Worm (Caenorhabditis elegans) whole organism, young adult: Measurements from ENCODE around the gene kbp-3.

ENCODE experiments used
- B0336.3 ChIP-seq: fragments of 200-800 bp; sonication (Bioruptor generic); IDR thresholded peaks from 2 replicates; pipeline ENCODE4 v1.3.6; 2022; ENCODE audit warnings: missing genetic modification characterization, missing compliant biosample characterization
- D2030.7 ChIP-seq: fragments of 200-800 bp; sonication (Bioruptor generic); IDR thresholded peaks from 2 replicates; pipeline ENCODE4 v1.3.6; 2022; ENCODE audit warnings: missing genetic modification reagents, missing genetic modification characterization, missing compliant biosample characterization
- F23B12.7 ChIP-seq: sonication (generic microtip); optimal IDR thresholded peaks from 2 replicates; lab custom pipeline; 2017; ENCODE audit warnings: missing genetic modification characterization, mild to moderate bottlenecking, missing compliant biosample characterization, antibody characterized with exemption, moderate library complexity; ENCODE audit not compliant: insufficient read depth
- K12H6.12 ChIP-seq: fragments of 200-800 bp; sonication (Bioruptor generic); optimal IDR thresholded peaks from 2 replicates; lab custom pipeline; 2018; ENCODE audit warnings: mild to moderate bottlenecking, missing genetic modification characterization, missing compliant biosample characterization
- ZK185.1 ChIP-seq: sonication (generic microtip); optimal IDR thresholded peaks from 2 replicates; lab custom pipeline; 2016; ENCODE audit warnings: mild to moderate bottlenecking, missing genetic modification characterization, missing compliant biosample characterization; ENCODE audit not compliant: poor library complexity, severe bottlenecking
- aptf-3 ChIP-seq: fragments of 200-800 bp; sonication (Bioruptor generic); IDR thresholded peaks from 2 replicates; pipeline ENCODE4 v1.3.6; 2022; ENCODE audit warnings: missing genetic modification characterization, missing compliant biosample characterization
- attf-5 ChIP-seq: fragments of 200-800 bp; sonication (Bioruptor generic); optimal IDR thresholded peaks from 2 replicates; lab custom pipeline; 2018; ENCODE audit warnings: mild to moderate bottlenecking, missing genetic modification characterization, missing compliant biosample characterization
- bed-1 ChIP-seq: fragments of 200-800 bp; sonication (Bioruptor generic); IDR thresholded peaks from 2 replicates; pipeline ENCODE4 v1.3.6; 2022; ENCODE audit warnings: missing genetic modification reagents, missing genetic modification characterization, missing compliant biosample characterization
- cebp-1 ChIP-seq, 2 experiments: fragments of 200-800 bp in 1 of 2; sonication (Bioruptor generic) in 1 of 2; sonication (generic microtip) in 1 of 2; IDR thresholded peaks in 1 of 2; optimal IDR thresholded peaks in 1 of 2; 2 replicates each; pipeline versions ENCODE4 v1.3.6 to Lab custom; 2017 to 2022; ENCODE audit warnings: missing compliant biosample characterization in 2 of 2, missing genetic modification characterization in 2 of 2, mild to moderate bottlenecking in 1 of 2, missing genetic modification reagents in 1 of 2, moderate library complexity in 1 of 2
- chd-7 ChIP-seq: sonication (generic microtip); optimal IDR thresholded peaks from 2 replicates; lab custom pipeline; 2016; ENCODE audit warnings: mild to moderate bottlenecking, missing genetic modification characterization, moderate library complexity, missing compliant biosample characterization
- dox-1 ChIP-seq: fragments of 200-800 bp; sonication (Bioruptor generic); IDR thresholded peaks from 2 replicates; pipeline ENCODE4 v1.3.6; 2022; ENCODE audit warnings: missing genetic modification reagents, missing genetic modification characterization, missing compliant biosample characterization
- dpff-1 ChIP-seq: sonication (generic microtip); optimal IDR thresholded peaks from 2 replicates; lab custom pipeline; 2017; ENCODE audit warnings: mild to moderate bottlenecking, missing genetic modification characterization, missing compliant biosample characterization
- dpl-1 ChIP-seq: fragments of 150-350 bp; optimal IDR thresholded peaks from 2 replicates; lab custom pipeline; 2014; ENCODE audit warnings: missing biosample characterization, missing genetic modification reagents, missing genetic modification characterization
- egl-44 ChIP-seq: fragments of 200-800 bp; sonication (Bioruptor generic); IDR thresholded peaks from 2 replicates; pipeline ENCODE4 v1.3.6; 2022; ENCODE audit warnings: missing genetic modification reagents, missing genetic modification characterization, missing compliant biosample characterization
- ekl-4 ChIP-seq: fragments of 200-800 bp; sonication (Bioruptor generic); IDR thresholded peaks from 2 replicates; pipeline ENCODE4 v1.3.6; 2022; ENCODE audit warnings: missing genetic modification reagents, missing genetic modification characterization, missing compliant biosample characterization
- ets-4 ChIP-seq: fragments of 200-800 bp; sonication (Bioruptor generic); optimal IDR thresholded peaks from 2 replicates; lab custom pipeline; 2018; ENCODE audit warnings: mild to moderate bottlenecking, missing genetic modification characterization, missing compliant biosample characterization
- hmg-1.2 ChIP-seq: fragments of 200-800 bp; sonication (Bioruptor generic); IDR thresholded peaks from 2 replicates; pipeline ENCODE4 v1.3.6; 2022; ENCODE audit warnings: missing genetic modification reagents, missing genetic modification characterization, missing compliant biosample characterization
- lin-26 ChIP-seq: fragments of 200-800 bp; sonication (Bioruptor generic); IDR thresholded peaks from 2 replicates; pipeline ENCODE4 v1.3.6; 2022; ENCODE audit warnings: missing genetic modification reagents, missing genetic modification characterization, missing compliant biosample characterization
- lin-40 ChIP-seq: sonication (generic microtip); optimal IDR thresholded peaks from 2 replicates; lab custom pipeline; 2016; ENCODE audit warnings: missing genetic modification characterization, mild to moderate bottlenecking, missing compliant biosample characterization, missing genotype, missing genetic modification reagents
- lin-54 ChIP-seq: fragments of 200-800 bp; sonication (Bioruptor generic); optimal IDR thresholded peaks from 2 replicates; lab custom pipeline; 2018; ENCODE audit warnings: mild to moderate bottlenecking, missing genetic modification characterization, missing compliant biosample characterization
- lir-1 ChIP-seq: fragments of 200-800 bp; sonication (Bioruptor generic); conservative IDR thresholded peaks from 2 replicates; pipeline ENCODE4 v1.3.6; 2022; ENCODE audit warnings: missing genetic modification reagents, missing genetic modification characterization, missing compliant biosample characterization
- lsl-1 ChIP-seq: fragments of 200-800 bp; sonication (Bioruptor generic); optimal IDR thresholded peaks from 2 replicates; lab custom pipeline; 2018; ENCODE audit warnings: mild to moderate bottlenecking, missing genetic modification characterization, moderate library complexity, missing compliant biosample characterization
- madf-10 ChIP-seq: sonication (generic microtip); optimal IDR thresholded peaks from 2 replicates; lab custom pipeline; 2016; ENCODE audit warnings: mild to moderate bottlenecking, missing genetic modification characterization, missing compliant biosample characterization
- madf-3 ChIP-seq: fragments of 200-800 bp; sonication (Bioruptor generic); IDR thresholded peaks from 2 replicates; pipeline ENCODE4 v1.3.6; 2022; ENCODE audit warnings: missing genetic modification reagents, missing genetic modification characterization, missing compliant biosample characterization
- mcd-1 ChIP-seq: fragments of 200-800 bp; sonication (Bioruptor generic); IDR thresholded peaks from 2 replicates; pipeline ENCODE4 v1.3.6; 2022; ENCODE audit warnings: missing genetic modification reagents, missing genetic modification characterization, missing compliant biosample characterization
- nfyb-1 ChIP-seq: fragments of 200-800 bp; sonication (Bioruptor generic); IDR thresholded peaks from 2 replicates; pipeline ENCODE4 v1.3.6; 2022; ENCODE audit warnings: missing genetic modification reagents, missing genetic modification characterization, missing compliant biosample characterization
- nhr-179 ChIP-seq: sonication (generic microtip); optimal IDR thresholded peaks from 2 replicates; lab custom pipeline; 2016; ENCODE audit warnings: mild to moderate bottlenecking, missing genetic modification characterization, missing compliant biosample characterization
- nhr-80 ChIP-seq: sonication (generic microtip); optimal IDR thresholded peaks from 2 replicates; lab custom pipeline; 2016; ENCODE audit warnings: missing genetic modification characterization, missing compliant biosample characterization
- nhr-90 ChIP-seq: sonication (generic microtip); optimal IDR thresholded peaks from 2 replicates; lab custom pipeline; 2016; ENCODE audit warnings: missing genotype, mild to moderate bottlenecking, missing genetic modification characterization, missing compliant biosample characterization
- rcor-1 ChIP-seq: fragments of 200-800 bp; sonication (Bioruptor generic); IDR thresholded peaks from 2 replicates; pipeline ENCODE4 v1.3.6; 2022; ENCODE audit warnings: missing genetic modification reagents, missing genetic modification characterization, missing compliant biosample characterization
- snpc-1.3 ChIP-seq: sonication (generic microtip); optimal IDR thresholded peaks from 2 replicates; lab custom pipeline; 2017; ENCODE audit warnings: missing genetic modification characterization, mild to moderate bottlenecking, missing compliant biosample characterization, antibody characterized with exemption, moderate library complexity, missing genotype, missing genetic modification reagents; ENCODE audit not compliant: insufficient read depth
- snpc-3.4 ChIP-seq: sonication (generic microtip); optimal IDR thresholded peaks from 2 replicates; lab custom pipeline; 2017; ENCODE audit warnings: missing genetic modification characterization, mild to moderate bottlenecking, missing compliant biosample characterization, antibody characterized with exemption, moderate library complexity, missing genotype, missing genetic modification reagents
- snpc-4 ChIP-seq, 5 experiments: fragments of 150-350 bp in 1 of 5; sonication (generic microtip) in 4 of 5; optimal IDR thresholded peaks; 2 replicates each; lab custom pipeline; 2014 to 2018; ENCODE audit warnings: missing genetic modification characterization in 5 of 5, missing biosample characterization in 3 of 5, antibody characterized with exemption in 2 of 5, mild to moderate bottlenecking in 2 of 5, missing compliant biosample characterization in 2 of 5, missing genotype in 2 of 5, moderate library complexity in 2 of 5, missing genetic modification reagents in 1 of 5
- tbp1 ChIP-seq: fragments of 200-800 bp; sonication (Bioruptor generic); optimal IDR thresholded peaks from 2 replicates; lab custom pipeline; 2018; ENCODE audit warnings: mild to moderate bottlenecking, missing genetic modification characterization, missing compliant biosample characterization
- xnd-1 ChIP-seq: sonication (generic microtip); optimal IDR thresholded peaks from 2 replicates; lab custom pipeline; 2016; ENCODE audit warnings: missing genotype, missing genetic modification reagents, missing genetic modification characterization, missing compliant biosample characterization
- zfh-2 ChIP-seq: fragments of 200-800 bp; sonication (Bioruptor generic); conservative IDR thresholded peaks from 2 replicates; pipeline ENCODE4 v1.3.6; 2022; ENCODE audit warnings: missing genetic modification reagents, missing genetic modification characterization, missing compliant biosample characterization
- zim-3 ChIP-seq: sonication (generic microtip); optimal IDR thresholded peaks from 2 replicates; lab custom pipeline; 2017; ENCODE audit warnings: mild to moderate bottlenecking, missing genetic modification characterization, moderate library complexity, missing compliant biosample characterization
- ztf-18 ChIP-seq: sonication (generic microtip); optimal IDR thresholded peaks from 2 replicates; lab custom pipeline; 2016; ENCODE audit warnings: missing genotype, mild to moderate bottlenecking, missing genetic modification characterization, missing compliant biosample characterization
- ztf-26 ChIP-seq: sonication (generic microtip); optimal IDR thresholded peaks from 2 replicates; lab custom pipeline; 2017; ENCODE audit warnings: missing genetic modification characterization, missing compliant biosample characterization

Gene kbp-3

DNA sequence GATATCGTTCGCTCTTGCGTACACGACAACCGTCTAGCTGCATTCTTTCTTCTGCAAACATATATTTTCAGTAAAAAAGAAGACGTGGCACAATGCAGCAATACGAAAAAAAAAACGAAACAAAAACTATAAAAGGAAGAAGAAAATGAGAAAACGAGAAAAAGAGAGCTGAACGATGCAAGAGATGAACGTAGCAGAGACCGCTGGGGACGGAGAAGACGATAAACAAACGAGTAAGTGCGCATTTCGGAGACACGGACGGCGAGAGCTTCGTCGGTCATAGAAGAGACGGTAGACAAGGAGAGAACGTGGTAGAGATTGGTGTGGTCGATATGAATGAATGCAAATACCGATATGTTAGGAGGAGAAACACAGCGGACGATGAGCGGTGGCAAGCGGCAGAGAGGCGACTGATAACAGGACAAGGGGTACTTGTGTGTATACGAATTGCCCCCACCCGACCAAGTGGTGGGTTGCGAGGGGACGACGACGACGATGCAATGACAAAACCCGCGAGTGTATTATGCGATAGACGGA, 48.1 kb upstream of the kbp-3 start, which contains the start of gene K04B12.2:
TSS of gene K04B12.2 (minus strand) at position 51 of the 537 bp plus-strand sequence.
- TF ChIP-seq nhr-179 (tag; lab: Kevin White, UChicago) (no peak), mcd-1 (GFP tag; lab: Robert Waterston, UW) (peak; percentile 78), ZK185.1 (peak; percentile 56), bed-1 (GFP tag; lab: Robert Waterston, UW) (no peak), K12H6.12 (tag; lab: Kevin White, UChicago) (peak; percentile 15), attf-5 (GFP tag; lab: Kevin White, UChicago) (peak; percentile 85), ztf-18 (peak; percentile 37), lin-26 (peak; percentile 26; the same call in 1 of the 2 replicates), rcor-1 (GFP tag; lab: Robert Waterston, UW) (0 out of 2 replicates have a peak, but pooled peaks have one; percentile 33), zfh-2 (GFP tag; lab: Robert Waterston, UW) (peak; percentile 85), snpc-1.3 (no peak), dox-1 (peak; percentile 85), ekl-4 (GFP tag; lab: Robert Waterston, UW) (0 out of 2 replicates have a peak, but pooled peaks have one; percentile 25), lin-40 (peak; percentile 77), snpc-3.4 (tag; lab: Kevin White, UChicago) (no peak), zim-3 (no peak), tbp1 (GFP tag; lab: Kevin White, UChicago) (peak; percentile 33), ztf-26 (tag; lab: Kevin White, UChicago) (peak; percentile 47), snpc-4 (GFP tag; optimal IDR thresholded peaks at IDR 0.05; lab: Kevin White, UChicago) (no peak), snpc-4 (tag; optimal IDR thresholded peaks at IDR 0.05; lab: Kevin White, UChicago) (peak in 1 of 4 experiments; percentile 24), nhr-80 (peak; percentile 100), lir-1 (0 out of 2 replicates have a peak, but pooled peaks have one; percentile 20), madf-10 (tag; lab: Kevin White, UChicago) (peak; percentile 35), nhr-90 (tag; lab: Kevin White, UChicago) (peak; percentile 53), cebp-1 (GFP tag; IDR thresholded peaks at IDR 0.05; lab: Robert Waterston, UW) (no peak), cebp-1 (tag; optimal IDR thresholded peaks at IDR 0.05; lab: Kevin White, UChicago) (peak; percentile 68), madf-3 (GFP tag; lab: Robert Waterston, UW) (no peak), lin-54 (peak; percentile 44), nfyb-1 (GFP tag; lab: Robert Waterston, UW) (0 out of 2 replicates have a peak, but pooled peaks have one; percentile 33), F23B12.7 (peak; percentile 14), egl-44 (0 out of 2 replicates have a peak, but pooled peaks have one; percentile 12), D2030.7 (no peak), hmg-1.2 (GFP tag; lab: Robert Waterston, UW) (peak; percentile 78), dpff-1 (tag; lab: Kevin White, UChicago) (no peak), chd-7 (tag; lab: Kevin White, UChicago) (peak; percentile 2), ets-4 (peak; percentile 61), B0336.3 (GFP tag; lab: Robert Waterston, UW) (peak; percentile 79; the same call in 1 of the 2 replicates), lsl-1 (GFP tag; lab: Kevin White, UChicago) (no peak)
- TF ChIP-seq, all 124 proteins: peak for 27

DNA sequence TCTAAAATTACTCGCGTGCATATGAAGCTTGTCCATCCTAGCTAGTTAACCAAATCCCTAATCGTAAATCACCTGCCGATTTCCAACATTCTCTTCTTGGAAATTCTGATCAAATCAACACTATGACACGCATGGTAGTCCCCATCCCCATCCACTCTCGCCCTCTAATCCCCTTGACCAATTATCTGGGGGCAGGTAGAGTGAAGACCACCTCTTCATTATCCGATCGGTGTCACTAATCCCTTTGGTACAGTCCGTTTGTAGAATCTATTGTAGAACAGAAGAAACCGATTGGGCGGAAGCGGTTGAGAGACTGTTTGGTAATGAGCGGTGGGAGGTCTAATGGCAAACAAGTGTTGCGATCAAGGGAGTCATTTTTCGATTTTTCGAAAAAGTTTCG, 47.2 kb upstream of the kbp-3 start:
- TF ChIP-seq zim-3 (no peak), dox-1 (no peak), dpl-1 (GFP tag; lab: Kevin White, UChicago) (no peak), hmg-1.2 (GFP tag; lab: Robert Waterston, UW) (no peak), xnd-1 (tag; lab: Kevin White, UChicago) (no peak), aptf-3 (GFP tag; lab: Robert Waterston, UW) (no peak)
- TF ChIP-seq, all 124 proteins: peak for 0
